Worm (Caenorhabditis elegans) whole organism, L4/young adult: ENCODE measurements around the gene F54D5.4.

Source experiments
- W03F9.2 ChIP-seq: fragments of 150-350 bp; optimal IDR thresholded peaks from 2 replicates; lab custom pipeline; 2014; ENCODE audit warnings: missing biosample characterization, missing genetic modification characterization
- him-1 ChIP-seq: sonication (generic microtip); optimal IDR thresholded peaks from 2 replicates; lab custom pipeline; 2016; ENCODE audit warnings: missing genotype, missing genetic modification reagents, missing genetic modification characterization, missing compliant biosample characterization

ce11 chrII:11588304-11588703 lies 18.7 kb downstream of the F54D5.4 start:
- TF ChIP-seq him-1 (tag; lab: Kevin White, UChicago), result no peak
- TF ChIP-seq W03F9.2, result no peak
